Worm (Caenorhabditis elegans) whole organism, L3 larva: Measurements from ENCODE around the gene clec-157.

Source experiments
- R02D3.7 ChIP-seq: fragments of 150-350 bp; optimal IDR thresholded peaks from 2 replicates; lab custom pipeline; 2014; ENCODE audit warnings: missing biosample characterization, missing genetic modification characterization
- ZK546.5 ChIP-seq: sonication (generic microtip); optimal IDR thresholded peaks from 2 replicates; lab custom pipeline; 2017; ENCODE audit warnings: missing biosample characterization, missing genetic modification characterization
- aly-2 ChIP-seq: fragments of 150-350 bp; optimal IDR thresholded peaks from 2 replicates; lab custom pipeline; 2014; ENCODE audit warnings: missing biosample characterization, missing genetic modification characterization
- ama-1 ChIP-seq: fragments of 150-350 bp; optimal IDR thresholded peaks from 2 replicates; lab custom pipeline; 2018
- ceh-28 ChIP-seq: fragments of 150-350 bp; optimal IDR thresholded peaks from 2 replicates; lab custom pipeline; 2014; ENCODE audit warnings: missing biosample characterization, missing genetic modification reagents, missing genetic modification characterization
- ceh-82 ChIP-seq: fragments of 150-350 bp; optimal IDR thresholded peaks from 2 replicates; lab custom pipeline; 2014; ENCODE audit warnings: missing biosample characterization, missing genetic modification characterization
- ceh-9 ChIP-seq: sonication (generic microtip); optimal IDR thresholded peaks from 2 replicates; lab custom pipeline; 2018; ENCODE audit warnings: missing biosample characterization, missing genetic modification characterization
- elt-2 ChIP-seq: sonication (generic microtip); optimal IDR thresholded peaks from 2 replicates; lab custom pipeline; 2016; ENCODE audit warnings: missing genetic modification reagents, mild to moderate bottlenecking, missing genetic modification characterization, missing compliant biosample characterization
- elt-3 ChIP-seq, 3 experiments: fragments of 150-350 bp in 1 of 3; sonication (generic microtip) in 2 of 3; optimal IDR thresholded peaks; 2 replicates in 2 of 3; 4 replicates in 1 of 3; lab custom pipeline; 2014 to 2017; ENCODE audit warnings: missing biosample characterization in 3 of 3, missing genetic modification characterization in 3 of 3
- eor-1 ChIP-seq, 2 experiments: fragments of 150-350 bp; optimal IDR thresholded peaks; 2 replicates each; lab custom pipeline; 2014 to 2018; ENCODE audit warnings: missing biosample characterization in 2 of 2, missing genetic modification characterization in 2 of 2
- fkh-10 ChIP-seq: sonication (generic microtip); optimal IDR thresholded peaks from 2 replicates; lab custom pipeline; 2017; ENCODE audit warnings: missing biosample characterization, missing genetic modification reagents, missing genetic modification characterization
- fkh-2 ChIP-seq: fragments of 150-350 bp; optimal IDR thresholded peaks from 2 replicates; lab custom pipeline; 2014; ENCODE audit warnings: missing biosample characterization, missing genetic modification reagents, missing genetic modification characterization
- fos-1 ChIP-seq: fragments of 150-350 bp; optimal IDR thresholded peaks from 2 replicates; lab custom pipeline; 2014; ENCODE audit warnings: missing biosample characterization, missing genetic modification characterization
- hmg-11 ChIP-seq: sonication (generic microtip); optimal IDR thresholded peaks from 2 replicates; lab custom pipeline; 2016; ENCODE audit warnings: missing genetic modification characterization, missing compliant biosample characterization
- jun-1 ChIP-seq: fragments of 150-350 bp; optimal IDR thresholded peaks from 2 replicates; lab custom pipeline; 2014; ENCODE audit warnings: missing biosample characterization, missing genetic modification reagents, missing genetic modification characterization
- lin-15B ChIP-seq: fragments of 150-350 bp; optimal IDR thresholded peaks from 2 replicates; lab custom pipeline; 2014; ENCODE audit warnings: missing biosample characterization, missing genetic modification characterization
- lin-39 ChIP-seq: fragments of 150-350 bp; optimal IDR thresholded peaks from 2 replicates; lab custom pipeline; 2018; ENCODE audit warnings: missing biosample characterization, missing genetic modification reagents, missing genetic modification characterization
- lsy-12 ChIP-seq: sonication (generic microtip); optimal IDR thresholded peaks from 2 replicates; lab custom pipeline; 2016; ENCODE audit warnings: mild to moderate bottlenecking, missing genetic modification characterization, missing compliant biosample characterization
- nfya-1 ChIP-seq: sonication (generic microtip); optimal IDR thresholded peaks from 2 replicates; lab custom pipeline; 2017; ENCODE audit warnings: missing genetic modification characterization, mild to moderate bottlenecking, missing compliant biosample characterization, antibody characterized with exemption, moderate library complexity; ENCODE audit not compliant: insufficient read depth
- nhr-11 ChIP-seq: fragments of 150-350 bp; optimal IDR thresholded peaks from 2 replicates; lab custom pipeline; 2014; ENCODE audit warnings: missing biosample characterization, missing genetic modification characterization
- nhr-23 ChIP-seq: fragments of 150-350 bp; optimal IDR thresholded peaks from 2 replicates; lab custom pipeline; 2014; ENCODE audit warnings: missing biosample characterization, missing genetic modification reagents, missing genetic modification characterization
- nhr-25 ChIP-seq: sonication (generic microtip); optimal IDR thresholded peaks from 2 replicates; lab custom pipeline; 2017; ENCODE audit warnings: missing biosample characterization, missing genetic modification characterization
- nhr-28 ChIP-seq: fragments of 150-350 bp; optimal IDR thresholded peaks from 2 replicates; lab custom pipeline; 2014; ENCODE audit warnings: missing biosample characterization, missing genetic modification characterization
- nhr-43 ChIP-seq: sonication (generic microtip); optimal IDR thresholded peaks from 2 replicates; lab custom pipeline; 2016; ENCODE audit warnings: mild to moderate bottlenecking, missing genetic modification characterization, missing compliant biosample characterization; ENCODE audit not compliant: poor library complexity, severe bottlenecking
- nhr-67 ChIP-seq: fragments of 150-350 bp; optimal IDR thresholded peaks from 2 replicates; lab custom pipeline; 2014; ENCODE audit warnings: missing biosample characterization, missing genetic modification characterization
- nhr-76 ChIP-seq: fragments of 150-350 bp; sonication (generic microtip); optimal IDR thresholded peaks from 5 replicates; lab custom pipeline; 2014; ENCODE audit warnings: missing biosample characterization, missing genetic modification characterization
- nhr-77 ChIP-seq: fragments of 150-350 bp; optimal IDR thresholded peaks from 2 replicates; lab custom pipeline; 2014; ENCODE audit warnings: missing biosample characterization, missing genetic modification characterization
- pha-4 ChIP-seq: fragments of 150-350 bp; optimal IDR thresholded peaks from 2 replicates; lab custom pipeline; 2014; ENCODE audit warnings: missing biosample characterization, missing genetic modification reagents, missing genetic modification characterization
- pqm-1 ChIP-seq: fragments of 150-350 bp; optimal IDR thresholded peaks from 2 replicates; lab custom pipeline; 2017; ENCODE audit warnings: missing biosample characterization, missing genetic modification characterization, inconsistent platforms
- sea-2 ChIP-seq: fragments of 150-350 bp; sonication (generic microtip); optimal IDR thresholded peaks from 4 replicates; lab custom pipeline; 2014; ENCODE audit warnings: missing biosample characterization, missing genetic modification reagents, missing genetic modification characterization
- skn-1 ChIP-seq: fragments of 150-350 bp; optimal IDR thresholded peaks from 2 replicates; lab custom pipeline; 2014; ENCODE audit warnings: missing biosample characterization, missing genetic modification characterization
- snpc-4 ChIP-seq: fragments of 150-350 bp; optimal IDR thresholded peaks from 2 replicates; lab custom pipeline; 2014; ENCODE audit warnings: missing biosample characterization, missing genetic modification characterization
- unc-39 ChIP-seq: sonication (generic microtip); optimal IDR thresholded peaks from 4 replicates; lab custom pipeline; 2017; ENCODE audit warnings: missing biosample characterization, missing genetic modification characterization
- zag-1 ChIP-seq: fragments of 150-350 bp; optimal IDR thresholded peaks from 2 replicates; lab custom pipeline; 2014; ENCODE audit warnings: missing biosample characterization, missing genetic modification characterization
- ztf-11 ChIP-seq: fragments of 150-350 bp; optimal IDR thresholded peaks from 2 replicates; lab custom pipeline; 2014; ENCODE audit warnings: missing biosample characterization, missing genetic modification characterization
- ztf-4 ChIP-seq: fragments of 150-350 bp; optimal IDR thresholded peaks from 2 replicates; lab custom pipeline; 2014; ENCODE audit warnings: missing biosample characterization, missing genetic modification characterization

clec-157 gene

ce11 chrIII:4809526-4810153 is 34.6 kb downstream of the clec-157 start, which contains the start of gene pal-1:
TSS of gene pal-1 (minus strand) at chrIII:4809576.
- no peak for TF ChIP-seq unc-39 (tag; lab: Kevin White, UChicago)
- no peak for TF ChIP-seq nhr-11 (tag; lab: Kevin White, UChicago)
- no peak for TF ChIP-seq fkh-2
- no peak for TF ChIP-seq fkh-10 (GFP tag; lab: Kevin White, UChicago)
- no peak for TF ChIP-seq nhr-43 (tag; lab: Kevin White, UChicago)
- no peak for TF ChIP-seq zag-1 (tag; lab: Kevin White, UChicago)
- TF ChIP-seq ceh-82 (tag; lab: Kevin White, UChicago) = no peak

ce11 chrIII:4808089-4808488 is 36.1 kb downstream of the clec-157 start:
- TF ChIP-seq nhr-25 (tag; lab: Kevin White, UChicago) = no peak
- TF ChIP-seq nfya-1 (tag; lab: Kevin White, UChicago) = peak; percentile 98
- TF ChIP-seq eor-1 (tag; optimal IDR thresholded peaks at IDR 0.05; lab: Kevin White, UChicago) = no peak

ce11 chrIII:4806345-4806744 is 37.9 kb downstream of the clec-157 start:
- TF ChIP-seq nhr-76 (tag; lab: Kevin White, UChicago) (no peak), ZK546.5 (no peak), pha-4 (no peak), lin-39 (no peak), hmg-11 (tag; lab: Kevin White, UChicago) (no peak), nhr-28 (tag; lab: Kevin White, UChicago) (no peak)

- TF ChIP-seq R02D3.7 (tag; lab: Kevin White, UChicago) = no peak
- TF ChIP-seq fkh-2 = no peak
- no peak for TF ChIP-seq pqm-1
- no peak for TF ChIP-seq lsy-12 (tag; lab: Kevin White, UChicago)
- TF ChIP-seq nhr-67 (tag; lab: Kevin White, UChicago) = no peak
- TF ChIP-seq ztf-11 (tag; lab: Kevin White, UChicago) = no peak
- no peak for TF ChIP-seq nhr-11 (tag; lab: Kevin White, UChicago)
- TF ChIP-seq ceh-9 (tag; lab: Kevin White, UChicago) = no peak
These were observed 41.5 kb downstream of the clec-157 start, which contains the start of gene metl-5 for ce11 chrIII:4802707-4803106. TSS of gene metl-5 (plus strand) at chrIII:4803007.

- TF ChIP-seq ZK546.5 = no peak
- no peak for TF ChIP-seq fkh-2
- TF ChIP-seq elt-2 = peak; percentile 21
- no peak for TF ChIP-seq nhr-76 (tag; lab: Kevin White, UChicago)
These were observed 47.7 kb downstream of the clec-157 start, which contains the start of gene tag-325 for ce11 chrIII:4796536-4796935. TSS of gene tag-325 (plus strand) at chrIII:4796836.

- TF ChIP-seq ama-1 (lab: Kevin White, UChicago) = peak; percentile 59
- peak; percentile 62 for TF ChIP-seq skn-1 (tag; lab: Kevin White, UChicago)
- TF ChIP-seq aly-2 (tag; lab: Kevin White, UChicago) = no peak
- peak; percentile 74 for TF ChIP-seq pqm-1
- TF ChIP-seq lin-15B (tag; lab: Kevin White, UChicago) = peak; percentile 66
- TF ChIP-seq ceh-28 = peak; percentile 73
- TF ChIP-seq fkh-10 (GFP tag; lab: Kevin White, UChicago) = no peak
- peak; percentile 90 for TF ChIP-seq pha-4
- TF ChIP-seq R02D3.7 (tag; lab: Kevin White, UChicago) = peak; percentile 42
- peak; percentile 85 for TF ChIP-seq nfya-1 (tag; lab: Kevin White, UChicago)
- TF ChIP-seq sea-2 (GFP tag; lab: Kevin White, UChicago) = no peak
- peak; percentile 70 for TF ChIP-seq nhr-23 (tag; lab: Kevin White, UChicago)
- no peak for TF ChIP-seq nhr-67 (tag; lab: Kevin White, UChicago)
- peak; percentile 96 for TF ChIP-seq jun-1 (tag; lab: Kevin White, UChicago)
- TF ChIP-seq unc-39 (tag; lab: Kevin White, UChicago) = no peak
- peak; percentile 65 for TF ChIP-seq nhr-25 (tag; lab: Kevin White, UChicago)
- no peak for TF ChIP-seq nhr-11 (tag; lab: Kevin White, UChicago)
- TF ChIP-seq fos-1 (tag; lab: Kevin White, UChicago) = peak; percentile 99
- TF ChIP-seq lin-39 = peak; percentile 22
- TF ChIP-seq ztf-4 = no peak
- TF ChIP-seq elt-3 (tag; optimal IDR thresholded peaks at IDR 0.05; lab: Kevin White, UChicago) = peak in 2 of 3 experiments; percentile 8 to 45
- peak; percentile 58 for TF ChIP-seq elt-2
- peak; percentile 66 for TF ChIP-seq nhr-77
- peak; percentile 82 for TF ChIP-seq snpc-4 (tag; lab: Kevin White, UChicago)
- peak; percentile 66 for TF ChIP-seq hmg-11 (tag; lab: Kevin White, UChicago)
- TF ChIP-seq nhr-43 (tag; lab: Kevin White, UChicago) = peak; percentile 45
- TF ChIP-seq lsy-12 (tag; lab: Kevin White, UChicago) = peak; percentile 61
These were observed 48.2 kb downstream of the clec-157 start for ce11 chrIII:4796039-4796438.
